Worm (Caenorhabditis elegans) whole organism, L4/young adult: ENCODE measurements around the gene zipt-7.2.

Experiments
- dao-5 ChIP-seq: sonication (generic microtip); optimal IDR thresholded peaks from 2 replicates; lab custom pipeline; 2016; ENCODE audit warnings: missing genotype, missing genetic modification characterization, moderate library complexity, missing compliant biosample characterization
- him-1 ChIP-seq: sonication (generic microtip); optimal IDR thresholded peaks from 2 replicates; lab custom pipeline; 2016; ENCODE audit warnings: missing genotype, missing genetic modification reagents, missing genetic modification characterization, missing compliant biosample characterization

- TF ChIP-seq him-1 (tag; lab: Kevin White, UChicago) (no peak), dao-5 (tag; lab: Kevin White, UChicago) (no peak)
These were observed 14.4 kb downstream of the zipt-7.2 start, which contains the start of gene gob-1 for ce11 chrX:15493322-15493721.
